Fruit fly (Drosophila melanogaster): ENCODE results near the gene CG6610.

dm6 chr3L:6070119-6070518 lies 5.2 kb upstream of the CG6610 start:
- TF ChIP-seq dsf (GFP tag; optimal IDR thresholded peaks at IDR 0.05; ENCODE audit: borderline replicate concordance) (no peak), Mio (GFP tag; optimal IDR thresholded peaks at IDR 0.05) (no peak), Abd-B (GFP tag; optimal IDR thresholded peaks at IDR 0.05) (no peak), HLH106 (tag; optimal IDR thresholded peaks at IDR 0.05) (no peak), usp (GFP tag; optimal IDR thresholded peaks at IDR 0.05) (no peak), h (GFP tag; optimal IDR thresholded peaks at IDR 0.05) (no peak), woc (GFP tag; optimal IDR thresholded peaks at IDR 0.05) (no peak), sv (GFP tag; optimal IDR thresholded peaks at IDR 0.05) (no peak), br (GFP tag; optimal IDR thresholded peaks at IDR 0.05) (no peak), Sp1 (GFP tag; optimal IDR thresholded peaks at IDR 0.05) (no peak), pan (optimal IDR thresholded peaks at IDR 0.05) (no peak)
